Worm (Caenorhabditis elegans) whole organism, midembryonic: ENCODE data around the gene W07G4.7.

Experiments used
- T22C8.4 ChIP-seq: fragments of 200-800 bp; sonication (Bioruptor generic); IDR thresholded peaks from 2 replicates; pipeline ENCODE4 v1.3.6; 2022; ENCODE audit warnings: missing genetic modification characterization, missing compliant biosample characterization
- cog-1 ChIP-seq: sonication (generic microtip); optimal IDR thresholded peaks from 2 replicates; lab custom pipeline; 2016; ENCODE audit warnings: missing genetic modification characterization, missing compliant biosample characterization
- flt-1 ChIP-seq: fragments of 200-800 bp; sonication (Bioruptor generic); IDR thresholded peaks from 2 replicates; pipeline ENCODE4 v1.3.6; 2022; ENCODE audit warnings: missing genetic modification characterization, missing compliant biosample characterization
- klf-2 ChIP-seq: fragments of 200-800 bp; sonication (Bioruptor generic); conservative IDR thresholded peaks from 2 replicates; pipeline ENCODE4 v1.3.6; 2022; ENCODE audit warnings: missing genetic modification reagents, missing genetic modification characterization, missing compliant biosample characterization
- med-1 ChIP-seq: sonication (generic microtip); optimal IDR thresholded peaks from 2 replicates; lab custom pipeline; 2017; ENCODE audit warnings: missing genetic modification characterization, mild to moderate bottlenecking, missing compliant biosample characterization, antibody characterized with exemption, missing genetic modification reagents; ENCODE audit not compliant: insufficient read depth
- ref-1 ChIP-seq: fragments of 200-800 bp; sonication (Bioruptor generic); conservative IDR thresholded peaks from 2 replicates; pipeline ENCODE4 v1.3.6; 2022; ENCODE audit warnings: missing genetic modification reagents, missing genetic modification characterization, missing compliant biosample characterization
- tab-1 ChIP-seq: fragments of 200-800 bp; sonication (Bioruptor generic); IDR thresholded peaks from 2 replicates; pipeline ENCODE4 v1.3.6; 2022; ENCODE audit warnings: missing genetic modification characterization, missing compliant biosample characterization
- ztf-23 ChIP-seq: fragments of 200-800 bp; sonication (Bioruptor generic); IDR thresholded peaks from 2 replicates; pipeline ENCODE4 v1.3.6; 2022; ENCODE audit warnings: missing genetic modification reagents, missing genetic modification characterization, missing compliant biosample characterization
- ztf-29 ChIP-seq: fragments of 200-800 bp; sonication (Bioruptor generic); IDR thresholded peaks from 2 replicates; pipeline ENCODE4 v1.3.6; 2022; ENCODE audit warnings: missing genetic modification reagents, missing genetic modification characterization, missing compliant biosample characterization

W07G4.7 gene

ce11 chrV:13034604-13035003, at the start of gene W07G4.7:
TSS of gene W07G4.7 (minus strand) at chrV:13034704.
- no peak for TF ChIP-seq tab-1 (GFP tag; lab: Robert Waterston, UW)
- TF ChIP-seq T22C8.4 (GFP tag; lab: Robert Waterston, UW), result no peak
- TF ChIP-seq ztf-29 (GFP tag; lab: Robert Waterston, UW), result no peak
- TF ChIP-seq klf-2 (GFP tag; lab: Robert Waterston, UW), result no peak
- TF ChIP-seq ztf-23 (GFP tag; lab: Robert Waterston, UW), result no peak
- no peak for TF ChIP-seq flt-1 (GFP tag; lab: Robert Waterston, UW)
- TF ChIP-seq med-1 (GFP tag; lab: Kevin White, UChicago), result no peak
- TF ChIP-seq cog-1 (tag; lab: Kevin White, UChicago), result no peak
- no peak for TF ChIP-seq ref-1 (GFP tag; lab: Robert Waterston, UW)

DNA sequence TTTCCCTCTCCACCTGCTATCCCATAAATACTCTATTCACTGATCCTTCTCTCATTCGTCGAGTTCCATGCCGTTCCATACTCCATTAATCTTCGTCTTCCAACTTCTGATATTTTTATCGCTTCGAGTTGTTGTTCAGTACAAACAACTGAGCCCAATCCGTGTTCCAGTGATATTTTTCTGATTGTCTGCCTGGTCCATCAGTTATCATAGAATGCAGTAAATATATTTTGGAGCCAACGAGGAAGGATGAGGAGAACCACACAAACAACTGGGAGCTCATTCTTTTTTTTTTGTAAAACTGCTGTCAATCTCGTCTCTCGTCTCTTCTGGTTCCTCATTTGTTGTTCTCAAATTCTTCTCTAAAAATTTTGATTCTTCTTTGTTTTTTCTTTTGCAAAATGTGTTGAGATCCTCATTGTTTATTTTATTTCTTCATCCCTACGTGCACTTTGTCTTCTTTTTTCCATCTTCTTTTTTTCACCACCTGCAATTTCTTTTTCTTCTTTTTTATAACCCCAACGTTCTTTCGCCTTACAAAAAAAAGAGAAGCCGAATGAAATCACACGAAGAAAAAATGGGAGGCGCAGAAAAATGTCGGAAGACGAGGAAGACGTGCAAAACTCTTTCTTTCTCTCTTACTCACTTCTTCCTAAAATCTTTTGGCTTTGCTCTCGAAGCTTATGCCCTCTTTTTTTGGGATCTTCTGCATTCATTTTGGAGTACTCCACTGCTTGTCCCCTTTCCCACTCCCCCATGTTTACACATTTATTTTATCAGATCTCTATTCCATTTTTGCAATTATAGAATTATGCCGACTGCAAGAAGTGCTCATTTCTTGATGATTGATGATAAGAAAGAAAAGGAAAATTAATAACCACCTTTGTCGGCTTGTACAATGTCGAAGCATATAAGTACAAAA, 49.5 kb upstream of the W07G4.7 start:
- TF ChIP-seq ztf-23 (GFP tag; lab: Robert Waterston, UW), result no peak
- TF ChIP-seq cog-1 (tag; lab: Kevin White, UChicago), result no peak
- no peak for TF ChIP-seq flt-1 (GFP tag; lab: Robert Waterston, UW)
- no peak for TF ChIP-seq klf-2 (GFP tag; lab: Robert Waterston, UW)
- TF ChIP-seq ztf-29 (GFP tag; lab: Robert Waterston, UW), result no peak
- TF ChIP-seq ref-1 (GFP tag; lab: Robert Waterston, UW), result no peak
- TF ChIP-seq tab-1 (GFP tag; lab: Robert Waterston, UW), result no peak
- TF ChIP-seq med-1 (GFP tag; lab: Kevin White, UChicago), result no peak
- no peak for TF ChIP-seq T22C8.4 (GFP tag; lab: Robert Waterston, UW)

- TF ChIP-seq flt-1 (GFP tag; lab: Robert Waterston, UW) (no peak), ref-1 (GFP tag; lab: Robert Waterston, UW) (no peak), ztf-29 (GFP tag; lab: Robert Waterston, UW) (no peak), med-1 (GFP tag; lab: Kevin White, UChicago) (no peak), cog-1 (tag; lab: Kevin White, UChicago) (peak; percentile 6), klf-2 (GFP tag; lab: Robert Waterston, UW) (no peak), T22C8.4 (GFP tag; lab: Robert Waterston, UW) (no peak)
These were observed 48.1 kb upstream of the W07G4.7 start, which contains the start of gene C34B4.2 for ce11 chrV:13082442-13083126. TSS of gene C34B4.2 (plus strand) at chrV:13083055.

- no peak for TF ChIP-seq ztf-29 (GFP tag; lab: Robert Waterston, UW)
- TF ChIP-seq ref-1 (GFP tag; lab: Robert Waterston, UW), result no peak
- TF ChIP-seq ztf-23 (GFP tag; lab: Robert Waterston, UW), result no peak
- no peak for TF ChIP-seq T22C8.4 (GFP tag; lab: Robert Waterston, UW)
- no peak for TF ChIP-seq klf-2 (GFP tag; lab: Robert Waterston, UW)
- TF ChIP-seq med-1 (GFP tag; lab: Kevin White, UChicago), result no peak
- TF ChIP-seq cog-1 (tag; lab: Kevin White, UChicago), result no peak
- TF ChIP-seq flt-1 (GFP tag; lab: Robert Waterston, UW), result no peak
- no peak for TF ChIP-seq tab-1 (GFP tag; lab: Robert Waterston, UW)
These were observed 46.8 kb upstream of the W07G4.7 start for ce11 chrV:13081197-13081747.

DNA sequence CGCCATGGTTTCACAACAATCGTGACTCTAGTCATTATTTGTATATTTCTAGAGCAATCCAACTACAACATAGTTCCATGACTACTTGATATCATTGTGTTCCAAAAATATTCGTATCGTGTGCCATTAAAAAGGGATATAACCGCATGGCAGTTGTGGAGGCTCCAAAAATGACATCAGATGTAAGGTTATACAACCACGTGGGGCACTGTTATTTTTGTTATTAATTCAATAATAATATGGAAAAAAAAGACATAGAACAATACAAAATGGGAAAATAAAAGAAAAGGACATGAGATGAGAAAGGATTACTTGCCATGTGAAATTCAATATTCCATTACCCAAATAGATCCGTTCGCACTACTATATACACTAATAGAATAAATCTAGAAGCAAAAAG, 40.9 kb upstream of the W07G4.7 start:
- TF ChIP-seq tab-1 (GFP tag; lab: Robert Waterston, UW), result no peak
- no peak for TF ChIP-seq T22C8.4 (GFP tag; lab: Robert Waterston, UW)
- no peak for TF ChIP-seq cog-1 (tag; lab: Kevin White, UChicago)
- TF ChIP-seq med-1 (GFP tag; lab: Kevin White, UChicago), result no peak
- TF ChIP-seq flt-1 (GFP tag; lab: Robert Waterston, UW), result no peak
- TF ChIP-seq klf-2 (GFP tag; lab: Robert Waterston, UW), result no peak
- TF ChIP-seq ref-1 (GFP tag; lab: Robert Waterston, UW), result no peak
- no peak for TF ChIP-seq ztf-29 (GFP tag; lab: Robert Waterston, UW)
- no peak for TF ChIP-seq ztf-23 (GFP tag; lab: Robert Waterston, UW)

DNA sequence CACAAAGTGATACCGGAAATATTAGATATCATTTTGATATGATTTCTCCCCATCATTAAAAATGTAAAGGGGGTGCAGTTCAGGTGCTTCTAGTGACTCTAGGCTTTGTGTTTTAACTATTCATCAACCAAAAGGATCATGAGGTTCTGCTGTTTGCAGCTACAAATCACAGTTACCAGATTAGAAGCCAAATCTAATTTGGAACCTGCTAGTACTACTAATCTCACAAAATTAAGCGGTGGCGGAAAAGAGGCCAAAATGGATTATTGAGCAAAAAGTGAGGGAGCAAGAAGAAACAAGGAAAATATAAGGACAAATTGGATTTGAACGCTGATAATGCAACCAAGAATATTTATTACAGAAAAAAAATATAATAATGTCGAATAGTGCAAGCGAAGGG, 39.6 kb upstream of the W07G4.7 start:
- TF ChIP-seq ref-1 (GFP tag; lab: Robert Waterston, UW) (no peak), tab-1 (GFP tag; lab: Robert Waterston, UW) (no peak), ztf-29 (GFP tag; lab: Robert Waterston, UW) (no peak)

DNA sequence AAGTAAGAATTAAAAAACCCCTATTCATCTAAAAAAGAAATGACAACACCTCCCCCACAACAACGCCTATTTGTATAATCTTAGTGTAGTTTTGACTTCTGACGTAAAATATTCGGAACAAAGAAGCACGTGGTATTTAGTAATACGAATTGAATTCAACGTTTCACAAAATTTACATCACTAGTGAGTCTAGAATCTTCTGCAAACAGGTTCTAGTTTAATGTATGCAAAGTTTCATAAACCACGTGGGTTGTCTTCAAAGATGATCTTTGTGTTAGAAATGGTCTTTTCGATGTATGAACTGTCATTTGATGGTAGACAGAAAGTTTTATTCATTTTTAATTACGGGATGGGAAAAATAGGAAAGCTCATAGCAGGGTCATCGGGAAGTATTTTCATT, 38.6 kb upstream of the W07G4.7 start:
- TF ChIP-seq ztf-29 (GFP tag; lab: Robert Waterston, UW) (no peak), cog-1 (tag; lab: Kevin White, UChicago) (no peak), klf-2 (GFP tag; lab: Robert Waterston, UW) (no peak), T22C8.4 (GFP tag; lab: Robert Waterston, UW) (no peak), tab-1 (GFP tag; lab: Robert Waterston, UW) (no peak), ztf-23 (GFP tag; lab: Robert Waterston, UW) (no peak), ref-1 (GFP tag; lab: Robert Waterston, UW) (no peak), flt-1 (GFP tag; lab: Robert Waterston, UW) (no peak)

DNA sequence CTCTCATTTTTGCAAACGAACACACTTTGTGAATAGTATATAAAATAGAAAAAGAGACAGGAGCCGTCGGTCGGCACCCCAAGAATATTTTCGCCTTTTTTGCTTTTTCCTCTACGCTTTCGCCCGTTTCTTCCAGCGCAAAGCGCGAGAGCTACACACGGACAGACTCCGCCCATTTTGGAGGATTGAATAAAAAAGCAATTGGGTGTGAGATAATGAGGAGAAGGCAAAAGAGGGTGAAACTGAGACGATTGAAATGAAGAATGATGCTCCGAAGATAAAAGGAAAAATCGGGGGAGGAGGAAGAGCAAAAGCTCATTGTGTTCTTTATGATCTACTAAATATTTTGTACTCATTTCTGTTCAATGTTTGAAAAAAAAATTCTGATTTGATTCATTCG, 36.5 kb upstream of the W07G4.7 start, which contains the start of gene C34B4.3:
C34B4.3 (minus strand) TSS at position 101 of the 400 bp plus-strand sequence.
- TF ChIP-seq cog-1 (tag; lab: Kevin White, UChicago) (no peak), T22C8.4 (GFP tag; lab: Robert Waterston, UW) (no peak), tab-1 (GFP tag; lab: Robert Waterston, UW) (no peak), klf-2 (GFP tag; lab: Robert Waterston, UW) (no peak), flt-1 (GFP tag; lab: Robert Waterston, UW) (no peak), med-1 (GFP tag; lab: Kevin White, UChicago) (no peak), ztf-29 (GFP tag; lab: Robert Waterston, UW) (no peak), ztf-23 (GFP tag; lab: Robert Waterston, UW) (no peak), ref-1 (GFP tag; lab: Robert Waterston, UW) (no peak)
